Fruit fly (Drosophila melanogaster) whole organism, embryonic: ENCODE data around the gene CG13096.

Source experiments
- Abd-B ChIP-seq: fragments of 200-800 bp; sonication (Bioruptor generic); optimal IDR thresholded peaks from 2 replicates; lab custom pipeline; 2018; ENCODE audit warnings: missing biosample characterization, mild to moderate bottlenecking, missing genetic modification characterization, moderate library complexity
- Atf-2 ChIP-seq: fragments of 200-800 bp; sonication (Bioruptor generic); optimal IDR thresholded peaks from 2 replicates; lab custom pipeline; 2016; ENCODE audit warnings: missing biosample characterization, missing genetic modification characterization
- CG10267 ChIP-seq: fragments of 200-800 bp; sonication (Bioruptor generic); optimal IDR thresholded peaks from 2 replicates; lab custom pipeline; 2018; ENCODE audit warnings: missing biosample characterization, mild to moderate bottlenecking, missing genetic modification characterization, moderate library complexity
- CG10959 ChIP-seq: fragments of 200-800 bp; sonication (Bioruptor generic); IDR thresholded peaks from 2 replicates; pipeline ENCODE4 v1.3.6; 2022; ENCODE audit warnings: missing biosample characterization, missing genetic modification characterization
- CG12659 ChIP-seq: fragments of 200-800 bp; sonication (Bioruptor generic); optimal IDR thresholded peaks from 3 replicates; lab custom pipeline; 2017; ENCODE audit warnings: mild to moderate bottlenecking, missing biosample characterization, missing genetic modification reagents, missing genetic modification characterization
- CG14014 ChIP-seq: fragments of 200-800 bp; sonication (Bioruptor generic); IDR thresholded peaks from 2 replicates; pipeline ENCODE4 v1.3.6; 2022; ENCODE audit warnings: missing biosample characterization, missing genetic modification characterization
- CG14860 ChIP-seq: fragments of 200-800 bp; sonication (Bioruptor generic); IDR thresholded peaks from 3 replicates; pipeline ENCODE4 v1.3.6; 2022; ENCODE audit warnings: missing biosample characterization, missing genetic modification characterization; ENCODE audit not compliant: partially characterized antibody
- CG14965 ChIP-seq: fragments of 200-800 bp; sonication (Bioruptor generic); optimal IDR thresholded peaks from 2 replicates; lab custom pipeline; 2016; ENCODE audit warnings: missing biosample characterization, missing genetic modification characterization, borderline replicate concordance
- CG15514 ChIP-seq: fragments of 200-800 bp; sonication (Bioruptor generic); optimal IDR thresholded peaks from 3 replicates; lab custom pipeline; 2017; ENCODE audit warnings: missing biosample characterization, missing genetic modification characterization, mild to moderate bottlenecking, moderate library complexity, missing genetic modification reagents
- CG15601 ChIP-seq: fragments of 200-800 bp; sonication (Bioruptor generic); optimal IDR thresholded peaks from 3 replicates; lab custom pipeline; 2019; ENCODE audit warnings: missing biosample characterization, mild to moderate bottlenecking, missing genetic modification characterization, moderate library complexity
- CG2712 ChIP-seq: fragments of 200-800 bp; optimal IDR thresholded peaks from 3 replicates; lab custom pipeline; 2019; ENCODE audit warnings: missing biosample characterization, mild to moderate bottlenecking, missing genetic modification characterization, moderate library complexity
- CG30403 ChIP-seq: fragments of 200-800 bp; sonication (Bioruptor generic); optimal IDR thresholded peaks from 3 replicates; lab custom pipeline; 2016; ENCODE audit warnings: missing biosample characterization, missing genetic modification characterization
- CG31224 ChIP-seq: fragments of 200-800 bp; sonication (Bioruptor generic); IDR thresholded peaks from 2 replicates; pipeline ENCODE4 v1.3.6; 2022; ENCODE audit warnings: missing biosample characterization, missing genetic modification characterization
- CG4730 ChIP-seq: fragments of 200-800 bp; sonication (Bioruptor generic); IDR thresholded peaks from 2 replicates; pipeline ENCODE4 v1.3.6; 2022; ENCODE audit warnings: missing biosample characterization, missing genetic modification characterization
- CG4854 ChIP-seq: fragments of 200-800 bp; sonication (Bioruptor generic); optimal IDR thresholded peaks from 2 replicates; lab custom pipeline; 2016; ENCODE audit warnings: missing biosample characterization, missing genetic modification characterization, inconsistent platforms
- CG6683 ChIP-seq: fragments of 200-800 bp; sonication (Bioruptor generic); optimal IDR thresholded peaks from 2 replicates; lab custom pipeline; 2017; ENCODE audit warnings: missing biosample characterization, mild to moderate bottlenecking, missing genetic modification characterization, missing genetic modification reagents
- CG7372 ChIP-seq: fragments of 200-800 bp; sonication (Bioruptor generic); IDR thresholded peaks from 2 replicates; pipeline ENCODE4 v1.3.6; 2022; ENCODE audit warnings: missing biosample characterization, missing genetic modification characterization
- CG7839 ChIP-seq: fragments of 200-800 bp; sonication (Bioruptor generic); optimal IDR thresholded peaks from 3 replicates; lab custom pipeline; 2018; ENCODE audit warnings: missing biosample characterization, mild to moderate bottlenecking, missing genetic modification characterization, moderate library complexity
- CG8290 ChIP-seq, 3 experiments: fragments of 200-800 bp; sonication (Bioruptor generic); optimal IDR thresholded peaks; 2 replicates each; lab custom pipeline; 2016 to 2019; ENCODE audit warnings: missing biosample characterization in 3 of 3, missing genetic modification characterization in 3 of 3, mild to moderate bottlenecking in 2 of 3, moderate library complexity in 1 of 3
- Chrac-16 ChIP-seq: fragments of 200-800 bp; sonication (Bioruptor generic); optimal IDR thresholded peaks from 3 replicates; lab custom pipeline; 2016; ENCODE audit warnings: missing biosample characterization, missing genetic modification characterization
- H2.0 ChIP-seq: fragments of 200-800 bp; sonication (Bioruptor generic); IDR thresholded peaks from 2 replicates; pipeline ENCODE4 v1.3.6; 2022; ENCODE audit warnings: missing biosample characterization, missing genetic modification characterization
- HLH4C ChIP-seq: fragments of 200-800 bp; sonication (Bioruptor generic); IDR thresholded peaks from 3 replicates; pipeline ENCODE4 v1.3.6; 2022; ENCODE audit warnings: missing biosample characterization, missing genetic modification characterization; ENCODE audit not compliant: partially characterized antibody
- HLHmδ ChIP-seq: fragments of 200-800 bp; sonication (Bioruptor generic); optimal IDR thresholded peaks from 2 replicates; lab custom pipeline; 2018; ENCODE audit warnings: missing biosample characterization, mild to moderate bottlenecking, missing genetic modification characterization, moderate library complexity
- Hey ChIP-seq: fragments of 200-800 bp; sonication (Bioruptor generic); optimal IDR thresholded peaks from 3 replicates; lab custom pipeline; 2018; ENCODE audit warnings: missing biosample characterization, mild to moderate bottlenecking, missing genetic modification characterization
- Hr51 ChIP-seq, 2 experiments: fragments of 200-800 bp; sonication (Bioruptor generic); optimal IDR thresholded peaks; 2 replicates in 1 of 2; 3 replicates in 1 of 2; lab custom pipeline; 2016 to 2018; ENCODE audit warnings: missing biosample characterization in 2 of 2, missing genetic modification characterization in 2 of 2, mild to moderate bottlenecking in 1 of 2, moderate library complexity in 1 of 2
- Mad ChIP-seq: fragments of 200-800 bp; sonication (Bioruptor generic); optimal IDR thresholded peaks from 2 replicates; lab custom pipeline; 2016; ENCODE audit warnings: missing biosample characterization, missing genetic modification characterization
- Oli ChIP-seq: fragments of 200-800 bp; sonication (Bioruptor generic); optimal IDR thresholded peaks from 2 replicates; lab custom pipeline; 2018; ENCODE audit warnings: missing biosample characterization, mild to moderate bottlenecking, missing genetic modification characterization, moderate library complexity
- Ssrp ChIP-seq: fragments of 200-800 bp; sonication (Bioruptor generic); optimal IDR thresholded peaks from 2 replicates; lab custom pipeline; 2018; ENCODE audit warnings: missing biosample characterization, mild to moderate bottlenecking, missing genetic modification characterization, moderate library complexity
- aop ChIP-seq: fragments of 200-800 bp; sonication (Bioruptor generic); IDR thresholded peaks from 2 replicates; pipeline ENCODE4 v1.3.6; 2022; ENCODE audit warnings: missing biosample characterization, missing genetic modification characterization
- corto ChIP-seq: fragments of 200-800 bp; sonication (Bioruptor generic); optimal IDR thresholded peaks from 2 replicates; lab custom pipeline; 2016; ENCODE audit warnings: missing biosample characterization, mild to moderate bottlenecking, missing genetic modification characterization, moderate library complexity
- dimm ChIP-seq: fragments of 200-800 bp; sonication (Bioruptor generic); IDR thresholded peaks from 2 replicates; pipeline ENCODE4 v1.3.6; 2022; ENCODE audit warnings: missing biosample characterization, missing genetic modification characterization
- dpn ChIP-seq, 2 experiments: fragments of 200-800 bp; sonication (Bioruptor generic); optimal IDR thresholded peaks; 3 replicates each; lab custom pipeline; 2016; ENCODE audit warnings: missing biosample characterization in 2 of 2, missing genetic modification characterization in 2 of 2
- eve ChIP-seq, 2 experiments: fragments of >200 bp; optimal IDR thresholded peaks; 2 replicates each; lab custom pipeline; 2017; ENCODE audit warnings: missing biosample characterization in 2 of 2, missing genetic modification characterization in 2 of 2
- gsb-n ChIP-seq: fragments of 200-800 bp; sonication (Bioruptor generic); optimal IDR thresholded peaks from 3 replicates; lab custom pipeline; 2018; ENCODE audit warnings: missing biosample characterization, mild to moderate bottlenecking, missing genetic modification characterization
- gt ChIP-seq: fragments of 200-800 bp; sonication (Bioruptor generic); IDR thresholded peaks from 2 replicates; pipeline ENCODE4 v1.3.6; 2022; ENCODE audit warnings: missing biosample characterization, missing genetic modification characterization
- insv ChIP-seq, 2 experiments: fragments of 200-800 bp; sonication (Bioruptor generic); optimal IDR thresholded peaks; 3 replicates each; lab custom pipeline; 2016 to 2018; ENCODE audit warnings: missing biosample characterization in 2 of 2, missing genetic modification characterization in 2 of 2
- lbe ChIP-seq: fragments of 200-800 bp; sonication (Bioruptor generic); optimal IDR thresholded peaks from 2 replicates; lab custom pipeline; 2016; ENCODE audit warnings: missing biosample characterization, mild to moderate bottlenecking, missing genetic modification characterization
- mam ChIP-seq: fragments of 200-800 bp; sonication (Bioruptor generic); optimal IDR thresholded peaks from 3 replicates; lab custom pipeline; 2016; ENCODE audit warnings: missing biosample characterization, missing genetic modification characterization
- nerfin-1 ChIP-seq: fragments of 200-800 bp; sonication (Bioruptor generic); optimal IDR thresholded peaks from 3 replicates; lab custom pipeline; 2019; ENCODE audit warnings: missing biosample characterization, mild to moderate bottlenecking, missing genetic modification characterization, moderate library complexity
- odd ChIP-seq: fragments of 200-800 bp; sonication (Bioruptor generic); optimal IDR thresholded peaks from 2 replicates; lab custom pipeline; 2017; ENCODE audit warnings: missing biosample characterization, mild to moderate bottlenecking, missing genetic modification characterization
- onecut ChIP-seq: fragments of 200-800 bp; sonication (Bioruptor generic); IDR thresholded peaks from 2 replicates; pipeline ENCODE4 v1.3.6; 2022; ENCODE audit warnings: missing biosample characterization, missing genetic modification characterization
- org-1 ChIP-seq: fragments of 200-800 bp; sonication (Bioruptor generic); optimal IDR thresholded peaks from 2 replicates; lab custom pipeline; 2017; ENCODE audit warnings: missing biosample characterization, missing genetic modification characterization
- pb ChIP-seq: fragments of 200-800 bp; sonication (Bioruptor generic); optimal IDR thresholded peaks from 3 replicates; lab custom pipeline; 2016; ENCODE audit warnings: missing biosample characterization, missing genetic modification characterization
- pita ChIP-seq: fragments of 200-800 bp; sonication (Bioruptor generic); optimal IDR thresholded peaks from 2 replicates; lab custom pipeline; 2017; ENCODE audit warnings: missing biosample characterization, mild to moderate bottlenecking, missing genetic modification characterization
- pzg ChIP-seq: fragments of 200-800 bp; sonication (Bioruptor generic); optimal IDR thresholded peaks from 3 replicates; lab custom pipeline; 2018; ENCODE audit warnings: missing biosample characterization, mild to moderate bottlenecking, missing genetic modification characterization, moderate library complexity
- rib ChIP-seq: fragments of 200-800 bp; sonication (Bioruptor generic); IDR thresholded peaks from 2 replicates; pipeline ENCODE4 v1.3.6; 2022; ENCODE audit warnings: missing biosample characterization, missing genetic modification characterization
- sqz ChIP-seq: fragments of 200-800 bp; sonication (Bioruptor generic); optimal IDR thresholded peaks from 3 replicates; lab custom pipeline; 2018; ENCODE audit warnings: missing biosample characterization, mild to moderate bottlenecking, missing genetic modification characterization
- stwl ChIP-seq: fragments of 200-800 bp; sonication (Bioruptor generic); optimal IDR thresholded peaks from 3 replicates; lab custom pipeline; 2018; ENCODE audit warnings: missing biosample characterization, mild to moderate bottlenecking, missing genetic modification characterization, moderate library complexity
- tin ChIP-seq: fragments of 200-800 bp; sonication (Bioruptor generic); optimal IDR thresholded peaks from 3 replicates; lab custom pipeline; 2016; ENCODE audit warnings: missing biosample characterization, missing genetic modification characterization
- tx ChIP-seq: fragments of 200-800 bp; sonication (Bioruptor generic); optimal IDR thresholded peaks from 2 replicates; lab custom pipeline; 2016; ENCODE audit warnings: missing biosample characterization, missing genetic modification characterization

The CG13096 gene

dm6 chr2L:8528318-8528717, 16.7 kb upstream of the CG13096 start, which contains the start of the genes lmgA and lmgB (continued):
- TF ChIP-seq Hr51 (GFP tag; optimal IDR thresholded peaks at IDR 0.05; lab: Kevin White, UChicago) (no peak), Mad (GFP tag; lab: Kevin White, UChicago) (no peak), CG7372 (GFP tag; lab: Robert Waterston, UW) (no peak), insv (GFP tag; optimal IDR thresholded peaks at IDR 0.05; lab: Kevin White, UChicago) (no peak), tin (GFP tag; lab: Kevin White, UChicago) (peak; percentile 64), pzg (peak; percentile 80), CG10267 (peak; percentile 68), Oli (tag; lab: Kevin White, UChicago) (no peak), aop (GFP tag; lab: Robert Waterston, UW) (no peak), CG31224 (GFP tag; lab: Robert Waterston, UW) (no peak), CG15601 (peak; percentile 44), odd (GFP tag; lab: Kevin White, UChicago) (no peak), tx (no peak), rib (GFP tag; lab: Robert Waterston, UW) (peak; percentile 49; the same call in 1 of the 2 replicates), CG30403 (GFP tag; lab: Kevin White, UChicago) (peak; percentile 61), CG14965 (GFP tag; lab: Kevin White, UChicago) (no peak), mam (GFP tag; lab: Kevin White, UChicago) (peak; percentile 53), Chrac-16 (GFP tag; lab: Kevin White, UChicago) (peak; percentile 41), onecut (GFP tag; lab: Robert Waterston, UW) (peak; percentile 52), pita (GFP tag; lab: Kevin White, UChicago) (no peak), HLHmδ (GFP tag; lab: Kevin White, UChicago) (no peak), org-1 (GFP tag; lab: Kevin White, UChicago) (no peak), stwl (tag; lab: Kevin White, UChicago) (peak; percentile 88), CG7839 (tag; lab: Kevin White, UChicago) (peak; percentile 27), CG15514 (peak; percentile 56), CG8290 (GFP tag; optimal IDR thresholded peaks at IDR 0.05; lab: Kevin White, UChicago) (peak; percentile 89), CG8290 (tag; optimal IDR thresholded peaks at IDR 0.05; lab: Kevin White, UChicago) (peak; percentile 45 to 74), Atf-2 (GFP tag; lab: Kevin White, UChicago) (no peak), CG14014 (GFP tag; lab: Robert Waterston, UW) (0 out of 2 replicates have a peak, but pooled peaks have one; percentile 9), Hey (tag; lab: Kevin White, UChicago) (no peak), CG14860 (peak; percentile 93), Ssrp (tag; lab: Kevin White, UChicago) (no peak), nerfin-1 (tag; lab: Kevin White, UChicago) (peak; percentile 6), CG4730 (GFP tag; lab: Robert Waterston, UW) (no peak), dimm (no peak), H2.0 (peak; percentile 33; the same call in 1 of the 2 replicates), CG2712 (peak; percentile 63), lbe (GFP tag; lab: Kevin White, UChicago) (peak; percentile 54), HLH4C (GFP tag; lab: Robert Waterston, UW) (peak; percentile 97), CG10959 (no peak), Abd-B (GFP tag; lab: Kevin White, UChicago) (no peak), pb (GFP tag; lab: Kevin White, UChicago) (no peak), gsb-n (no peak), dpn (GFP tag; optimal IDR thresholded peaks at IDR 0.05; lab: Kevin White, UChicago) (peak; percentile 14 to 71), eve (GFP tag; optimal IDR thresholded peaks at IDR 0.05; lab: Kevin White, UChicago) (no peak), gt (GFP tag; lab: Robert Waterston, UW) (no peak), sqz (GFP tag; lab: Kevin White, UChicago) (no peak), CG4854 (GFP tag; lab: Kevin White, UChicago) (no peak), corto (peak; percentile 35), CG12659 (GFP tag; lab: Kevin White, UChicago) (peak; percentile 66), CG6683 (GFP tag; lab: Kevin White, UChicago) (no peak)
